Worm (Caenorhabditis elegans): ENCODE data around the gene W08E12.8.

- no peak for TF ChIP-seq mep-1 (tag; optimal IDR thresholded peaks at IDR 0.05)
- TF ChIP-seq unc-130 (GFP tag; optimal IDR thresholded peaks at IDR 0.05), result no peak
- no peak for TF ChIP-seq zfp-3 (GFP tag; conservative IDR thresholded peaks at IDR 0.05)
- no peak for TF ChIP-seq ces-1 (GFP tag; optimal IDR thresholded peaks at IDR 0.05)
- TF ChIP-seq ceh-82 (tag; optimal IDR thresholded peaks at IDR 0.05), result no peak
- TF ChIP-seq R02D3.7 (tag; optimal IDR thresholded peaks at IDR 0.05), result no peak
- no peak for TF ChIP-seq nhr-11 (tag; optimal IDR thresholded peaks at IDR 0.05)
- no peak for TF ChIP-seq Y5F2A.4 (GFP tag; optimal IDR thresholded peaks at IDR 0.05)
- no peak for TF ChIP-seq zag-1 (tag; optimal IDR thresholded peaks at IDR 0.05)
- no peak for TF ChIP-seq snpc-4 (tag; optimal IDR thresholded peaks at IDR 0.05)
- TF ChIP-seq nhr-28 (tag; optimal IDR thresholded peaks at IDR 0.05), result no peak
- no peak for TF ChIP-seq nhr-237 (tag; optimal IDR thresholded peaks at IDR 0.05)
Measured at ce11 chrIV:3305575-3305974, 13.4 kb downstream of the W08E12.8 start, which contains the start of gene W08E12.2.
